Worm (Caenorhabditis elegans) whole organism, L3 larva: ENCODE data around the gene asps-1.

Source experiments
- aly-2 ChIP-seq: fragments of 150-350 bp; optimal IDR thresholded peaks from 2 replicates; lab custom pipeline; 2014; ENCODE audit warnings: missing biosample characterization, missing genetic modification characterization
- ama-1 ChIP-seq: fragments of 150-350 bp; optimal IDR thresholded peaks from 2 replicates; lab custom pipeline; 2018
- ceh-16 ChIP-seq: sonication (generic microtip); optimal IDR thresholded peaks from 2 replicates; lab custom pipeline; 2017; ENCODE audit warnings: missing biosample characterization, missing genetic modification characterization
- ceh-28 ChIP-seq: fragments of 150-350 bp; optimal IDR thresholded peaks from 2 replicates; lab custom pipeline; 2014; ENCODE audit warnings: missing biosample characterization, missing genetic modification reagents, missing genetic modification characterization
- daf-12 ChIP-seq: fragments of 150-350 bp; optimal IDR thresholded peaks from 2 replicates; lab custom pipeline; 2014; ENCODE audit warnings: missing biosample characterization, missing genetic modification reagents, missing genetic modification characterization
- egl-5 ChIP-seq: fragments of 150-350 bp; optimal IDR thresholded peaks from 2 replicates; lab custom pipeline; 2017; ENCODE audit warnings: missing biosample characterization, missing genetic modification reagents, missing genetic modification characterization, inconsistent platforms
- elt-1 ChIP-seq: fragments of 150-350 bp; optimal IDR thresholded peaks from 2 replicates; lab custom pipeline; 2014; ENCODE audit warnings: missing biosample characterization, missing genetic modification characterization
- elt-2 ChIP-seq: sonication (generic microtip); optimal IDR thresholded peaks from 2 replicates; lab custom pipeline; 2016; ENCODE audit warnings: missing genetic modification reagents, mild to moderate bottlenecking, missing genetic modification characterization, missing compliant biosample characterization
- elt-3 ChIP-seq, 3 experiments: fragments of 150-350 bp in 1 of 3; sonication (generic microtip) in 2 of 3; optimal IDR thresholded peaks; 2 replicates in 2 of 3; 4 replicates in 1 of 3; lab custom pipeline; 2014 to 2017; ENCODE audit warnings: missing biosample characterization in 3 of 3, missing genetic modification characterization in 3 of 3
- fkh-10 ChIP-seq: sonication (generic microtip); optimal IDR thresholded peaks from 2 replicates; lab custom pipeline; 2017; ENCODE audit warnings: missing biosample characterization, missing genetic modification reagents, missing genetic modification characterization
- fkh-2 ChIP-seq: fragments of 150-350 bp; optimal IDR thresholded peaks from 2 replicates; lab custom pipeline; 2014; ENCODE audit warnings: missing biosample characterization, missing genetic modification reagents, missing genetic modification characterization
- fos-1 ChIP-seq: fragments of 150-350 bp; optimal IDR thresholded peaks from 2 replicates; lab custom pipeline; 2014; ENCODE audit warnings: missing biosample characterization, missing genetic modification characterization
- hmg-11 ChIP-seq: sonication (generic microtip); optimal IDR thresholded peaks from 2 replicates; lab custom pipeline; 2016; ENCODE audit warnings: missing genetic modification characterization, missing compliant biosample characterization
- jun-1 ChIP-seq: fragments of 150-350 bp; optimal IDR thresholded peaks from 2 replicates; lab custom pipeline; 2014; ENCODE audit warnings: missing biosample characterization, missing genetic modification reagents, missing genetic modification characterization
- lin-39 ChIP-seq: fragments of 150-350 bp; optimal IDR thresholded peaks from 2 replicates; lab custom pipeline; 2018; ENCODE audit warnings: missing biosample characterization, missing genetic modification reagents, missing genetic modification characterization
- lsy-12 ChIP-seq: sonication (generic microtip); optimal IDR thresholded peaks from 2 replicates; lab custom pipeline; 2016; ENCODE audit warnings: mild to moderate bottlenecking, missing genetic modification characterization, missing compliant biosample characterization
- mdl-1 ChIP-seq: fragments of 150-350 bp; optimal IDR thresholded peaks from 2 replicates; lab custom pipeline; 2014; ENCODE audit warnings: missing biosample characterization, missing genetic modification characterization
- nfya-1 ChIP-seq: sonication (generic microtip); optimal IDR thresholded peaks from 2 replicates; lab custom pipeline; 2017; ENCODE audit warnings: missing genetic modification characterization, mild to moderate bottlenecking, missing compliant biosample characterization, antibody characterized with exemption, moderate library complexity; ENCODE audit not compliant: insufficient read depth
- nhr-11 ChIP-seq: fragments of 150-350 bp; optimal IDR thresholded peaks from 2 replicates; lab custom pipeline; 2014; ENCODE audit warnings: missing biosample characterization, missing genetic modification characterization
- nhr-12 ChIP-seq: fragments of 150-350 bp; optimal IDR thresholded peaks from 2 replicates; lab custom pipeline; 2014; ENCODE audit warnings: missing biosample characterization, missing genetic modification characterization
- nhr-25 ChIP-seq: sonication (generic microtip); optimal IDR thresholded peaks from 2 replicates; lab custom pipeline; 2017; ENCODE audit warnings: missing biosample characterization, missing genetic modification characterization
- nhr-28 ChIP-seq: fragments of 150-350 bp; optimal IDR thresholded peaks from 2 replicates; lab custom pipeline; 2014; ENCODE audit warnings: missing biosample characterization, missing genetic modification characterization
- nhr-67 ChIP-seq: fragments of 150-350 bp; optimal IDR thresholded peaks from 2 replicates; lab custom pipeline; 2014; ENCODE audit warnings: missing biosample characterization, missing genetic modification characterization
- nhr-76 ChIP-seq: fragments of 150-350 bp; sonication (generic microtip); optimal IDR thresholded peaks from 5 replicates; lab custom pipeline; 2014; ENCODE audit warnings: missing biosample characterization, missing genetic modification characterization
- pha-4 ChIP-seq: fragments of 150-350 bp; optimal IDR thresholded peaks from 2 replicates; lab custom pipeline; 2014; ENCODE audit warnings: missing biosample characterization, missing genetic modification reagents, missing genetic modification characterization
- pqm-1 ChIP-seq: fragments of 150-350 bp; optimal IDR thresholded peaks from 2 replicates; lab custom pipeline; 2017; ENCODE audit warnings: missing biosample characterization, missing genetic modification characterization, inconsistent platforms
- sea-2 ChIP-seq: fragments of 150-350 bp; sonication (generic microtip); optimal IDR thresholded peaks from 4 replicates; lab custom pipeline; 2014; ENCODE audit warnings: missing biosample characterization, missing genetic modification reagents, missing genetic modification characterization
- skn-1 ChIP-seq: fragments of 150-350 bp; optimal IDR thresholded peaks from 2 replicates; lab custom pipeline; 2014; ENCODE audit warnings: missing biosample characterization, missing genetic modification characterization
- snpc-4 ChIP-seq: fragments of 150-350 bp; optimal IDR thresholded peaks from 2 replicates; lab custom pipeline; 2014; ENCODE audit warnings: missing biosample characterization, missing genetic modification characterization
- tbx-2 ChIP-seq: sonication (generic microtip); optimal IDR thresholded peaks from 2 replicates; lab custom pipeline; 2016; ENCODE audit warnings: mild to moderate bottlenecking, missing genetic modification characterization, missing compliant biosample characterization
- unc-62 ChIP-seq: fragments of 150-350 bp; sonication (generic microtip); optimal IDR thresholded peaks from 4 replicates; lab custom pipeline; 2014; ENCODE audit warnings: missing biosample characterization, missing genetic modification reagents, missing genetic modification characterization

Gene asps-1

DNA sequence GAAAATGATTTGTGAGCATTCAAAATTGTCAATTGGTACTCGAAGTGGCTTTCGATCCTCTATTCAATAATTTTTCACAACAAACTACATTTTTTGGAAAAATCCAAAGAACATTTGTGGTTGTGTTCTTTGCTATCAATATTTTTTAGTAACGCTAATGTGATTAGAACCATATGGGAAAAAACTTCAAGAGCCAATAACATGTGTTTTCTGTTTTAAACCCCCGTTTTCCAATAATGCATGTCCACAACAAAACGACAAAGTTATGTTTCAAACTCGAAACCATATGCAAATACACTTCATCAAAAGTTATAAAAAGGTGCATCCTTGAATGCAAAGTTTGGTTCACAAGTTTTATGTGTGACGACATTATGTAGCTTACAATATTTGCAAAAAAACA, 31.3 kb downstream of the asps-1 start:
- TF ChIP-seq nhr-28 (tag; lab: Kevin White, UChicago) = no peak
- TF ChIP-seq egl-5 (tag; lab: Kevin White, UChicago) = no peak

DNA sequence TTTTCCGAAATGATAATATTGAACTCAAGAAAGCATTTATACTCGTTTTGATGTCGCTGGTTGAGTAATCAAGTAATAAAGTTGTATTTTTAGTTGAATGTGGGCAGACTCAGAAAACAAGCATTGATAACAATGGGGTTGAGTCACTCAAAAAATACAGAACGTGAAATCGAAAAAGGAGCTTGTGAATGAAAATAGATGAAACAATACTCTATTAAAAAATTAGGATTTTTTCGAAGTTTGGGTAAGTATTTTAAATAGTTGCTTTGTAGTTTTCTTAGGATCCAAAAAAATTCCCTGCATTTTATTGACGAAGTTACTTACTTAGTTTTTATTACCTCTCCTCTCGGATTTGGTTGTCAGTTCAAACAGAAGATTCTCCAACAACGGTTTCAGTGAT, 33.8 kb downstream of the asps-1 start, which contains the start of gene lys-3:
lys-3 (minus strand) TSS at position 101 of the 400 bp plus-strand sequence.
- peak; percentile 19 for TF ChIP-seq pqm-1
- no peak for TF ChIP-seq jun-1 (tag; lab: Kevin White, UChicago)

DNA sequence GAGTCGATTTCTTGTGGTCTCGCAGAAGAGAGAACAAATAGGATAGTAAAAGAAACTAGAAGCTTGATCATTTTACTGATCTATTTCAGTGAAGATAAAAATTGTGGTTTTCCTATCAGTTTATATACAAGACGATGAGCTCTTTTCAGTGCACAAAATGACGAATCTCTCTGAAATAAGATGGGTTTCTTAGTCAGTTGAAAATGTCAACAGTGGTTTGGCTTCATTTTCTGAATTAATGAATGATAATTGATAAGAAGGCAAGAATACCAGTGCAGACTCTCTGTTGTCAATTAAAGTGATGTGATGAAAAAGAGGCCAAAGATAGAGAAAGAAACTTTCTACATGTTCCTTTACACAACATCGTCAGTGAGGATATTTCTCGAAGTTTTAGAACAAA, 35.8 kb downstream of the asps-1 start, which contains the start of gene lys-2:
lys-2 (minus strand) TSS at position 101 of the 400 bp plus-strand sequence.
- TF ChIP-seq skn-1 (peak; percentile 8), pqm-1 (peak; percentile 95), jun-1 (tag; lab: Kevin White, UChicago) (peak; percentile 24), fkh-10 (GFP tag; lab: Kevin White, UChicago) (no peak), ceh-16 (tag; lab: Kevin White, UChicago) (no peak), tbx-2 (no peak), pha-4 (tag; lab: Kevin White, UChicago) (peak; percentile 20), elt-2 (tag; lab: Kevin White, UChicago) (peak; percentile 84)

DNA sequence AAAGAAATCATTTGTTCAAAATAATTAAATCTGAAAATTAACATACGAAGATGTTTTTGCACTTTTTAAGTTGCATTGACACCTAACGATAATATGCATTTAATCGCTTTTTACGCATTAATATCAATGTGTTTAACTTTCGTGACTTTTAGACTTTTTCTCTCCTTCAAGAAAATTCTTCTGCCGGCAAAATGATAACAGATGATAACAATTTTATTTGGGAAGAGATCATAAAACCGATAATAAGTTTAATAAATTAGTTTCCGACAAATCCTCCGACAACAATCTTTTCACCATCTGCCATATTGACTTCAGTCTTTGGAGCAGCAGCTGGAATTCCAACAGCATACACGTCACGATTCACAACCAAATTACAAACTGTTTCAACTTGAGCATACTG, 37.1 kb downstream of the asps-1 start:
- TF ChIP-seq elt-2 (tag; lab: Kevin White, UChicago) = peak; percentile 89
- TF ChIP-seq pha-4 (tag; lab: Kevin White, UChicago) = peak; percentile 34
- no peak for TF ChIP-seq ama-1 (lab: Kevin White, UChicago)
- TF ChIP-seq jun-1 (tag; lab: Kevin White, UChicago) = peak; percentile 37
- TF ChIP-seq pqm-1 = peak; percentile 85
- no peak for TF ChIP-seq tbx-2
- peak; percentile 23 for TF ChIP-seq fos-1 (tag; lab: Kevin White, UChicago)
- TF ChIP-seq fkh-2 (tag; lab: Kevin White, UChicago) = no peak

DNA sequence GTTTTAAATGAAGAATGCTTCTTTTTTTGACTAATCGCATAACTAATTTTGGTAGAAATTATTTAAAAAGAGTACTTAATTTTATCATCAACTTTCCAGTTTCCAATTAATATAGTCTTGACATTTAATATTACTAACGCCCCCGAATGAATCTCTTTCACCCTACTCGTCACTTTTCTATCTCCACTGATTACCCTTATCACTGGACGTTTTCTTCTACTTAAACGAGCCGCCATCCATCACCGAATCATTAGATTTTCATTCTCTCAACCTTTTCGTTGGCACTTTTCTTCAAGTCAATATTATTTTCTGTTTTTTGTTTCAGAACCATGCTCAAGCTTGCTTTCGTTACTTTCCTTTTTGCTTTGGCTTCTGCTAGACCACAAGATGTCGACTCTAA, 39.6 kb downstream of the asps-1 start, which contains the start of gene lys-1:
lys-1 (plus strand) TSS at position 326 of the 400 bp plus-strand sequence.
- TF ChIP-seq pqm-1 (peak; percentile 83), elt-2 (tag; lab: Kevin White, UChicago) (peak; percentile 87), fkh-2 (tag; lab: Kevin White, UChicago) (no peak)
- TF ChIP-seq, all 47 proteins: peak for 2

DNA sequence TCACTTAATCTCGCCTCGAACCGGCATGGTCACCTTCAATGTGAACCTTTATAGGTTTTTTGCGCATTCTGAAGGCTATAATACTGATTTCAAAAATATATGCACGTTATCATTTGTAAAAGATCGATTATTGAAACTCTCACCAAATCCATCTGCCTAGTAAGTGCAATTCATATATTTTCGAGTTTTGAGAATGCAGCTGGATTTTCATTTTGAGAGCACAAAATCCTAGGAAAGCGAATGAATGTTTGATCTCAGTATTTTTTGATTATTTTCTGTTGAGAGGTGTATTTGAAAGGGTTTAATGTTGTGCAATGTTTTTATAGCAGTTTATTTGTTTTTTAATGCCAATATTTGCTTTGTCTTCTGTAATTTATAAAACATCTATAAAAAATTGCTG, 41.2 kb downstream of the asps-1 start:
- TF ChIP-seq elt-1 (tag; lab: Kevin White, UChicago) (no peak), nhr-11 (tag; lab: Kevin White, UChicago) (no peak), aly-2 (tag; lab: Kevin White, UChicago) (no peak), elt-3 (tag; optimal IDR thresholded peaks at IDR 0.05; lab: Kevin White, UChicago) (no peak), nfya-1 (no peak), nhr-76 (tag; lab: Kevin White, UChicago) (no peak), fkh-2 (tag; lab: Kevin White, UChicago) (no peak), sea-2 (no peak), ama-1 (lab: Kevin White, UChicago) (no peak), elt-2 (tag; lab: Kevin White, UChicago) (no peak), nhr-25 (tag; lab: Kevin White, UChicago) (no peak), daf-12 (tag; lab: Kevin White, UChicago) (no peak), snpc-4 (tag; lab: Kevin White, UChicago) (no peak), nhr-67 (tag; lab: Kevin White, UChicago) (no peak), mdl-1 (no peak), nhr-28 (tag; lab: Kevin White, UChicago) (no peak)

DNA sequence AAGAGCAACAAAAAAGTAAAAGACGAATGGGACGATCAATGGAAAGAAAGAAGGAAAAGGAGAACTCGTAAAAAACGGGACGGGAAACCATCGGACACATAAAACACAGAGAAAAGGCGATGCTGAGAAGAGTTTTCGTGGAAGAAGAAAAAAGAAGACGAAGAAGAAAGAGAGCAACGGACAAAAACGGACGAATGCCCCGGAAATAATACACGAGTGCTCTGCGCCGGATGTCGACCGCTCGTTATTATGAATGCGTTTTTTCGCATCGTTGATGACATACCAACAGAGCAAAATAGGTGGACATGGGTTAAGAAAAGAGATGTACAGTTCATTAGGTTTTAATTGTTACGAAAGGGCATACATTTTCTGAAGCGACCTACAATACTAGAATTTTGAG, 41.6 kb downstream of the asps-1 start, which contains the start of gene Y22F5A.11:
Y22F5A.11 (minus strand) TSS at position 28 of the 400 bp plus-strand sequence.
- TF ChIP-seq unc-62 (GFP tag; lab: Kevin White, UChicago) = no peak
- no peak for TF ChIP-seq nhr-28 (tag; lab: Kevin White, UChicago)
- peak; percentile 46 for TF ChIP-seq egl-5 (tag; lab: Kevin White, UChicago)
- no peak for TF ChIP-seq sea-2
- TF ChIP-seq snpc-4 (tag; lab: Kevin White, UChicago) = peak; percentile 68
- peak; percentile 42 for TF ChIP-seq lin-39 (tag; lab: Kevin White, UChicago)
- TF ChIP-seq lsy-12 (tag; lab: Kevin White, UChicago) = no peak
- no peak for TF ChIP-seq pha-4 (tag; lab: Kevin White, UChicago)
- TF ChIP-seq nhr-12 = no peak
- peak; percentile 4 for TF ChIP-seq hmg-11 (tag; lab: Kevin White, UChicago)
- no peak for TF ChIP-seq jun-1 (tag; lab: Kevin White, UChicago)
- no peak for TF ChIP-seq fos-1 (tag; lab: Kevin White, UChicago)
- no peak for TF ChIP-seq ceh-28
- TF ChIP-seq nfya-1 = peak; percentile 20
